Fruit fly (Drosophila melanogaster): ENCODE data around the gene eEF1gamma.

The eEF1gamma gene

dm6 chr3R:29265075-29265474, 45.1 kb downstream of the eEF1gamma start (continued):
- TF ChIP-seq Dll (GFP tag; IDR thresholded peaks at IDR 0.05; ENCODE audit: partially characterized antibody): no peak
- TF ChIP-seq sug (tag; optimal IDR thresholded peaks at IDR 0.05): no peak
- peak; percentile 51 for TF ChIP-seq Spps (tag; optimal IDR thresholded peaks at IDR 0.05)
- peak; percentile 31 for TF ChIP-seq az2 (GFP tag; optimal IDR thresholded peaks at IDR 0.05)
- TF ChIP-seq MESR4 (GFP tag; optimal IDR thresholded peaks at IDR 0.05): no peak
- peak in 1 of 2 experiments; percentile 78 for TF ChIP-seq bsh (GFP tag; optimal IDR thresholded peaks at IDR 0.05)
- TF ChIP-seq bab2 (GFP tag; optimal IDR thresholded peaks at IDR 0.05): peak; percentile 44
- peak; percentile 53 for TF ChIP-seq grau (tag; optimal IDR thresholded peaks at IDR 0.05)
- no peak for TF ChIP-seq CG31388 (GFP tag; optimal IDR thresholded peaks at IDR 0.05)
- no peak for TF ChIP-seq CG32532 (GFP tag; IDR thresholded peaks at IDR 0.05)
- TF ChIP-seq zen (tag; optimal IDR thresholded peaks at IDR 0.05): no peak
- no peak for TF ChIP-seq CG10366 (GFP tag; IDR thresholded peaks at IDR 0.05)
- no peak for TF ChIP-seq GATAe (GFP tag; conservative IDR thresholded peaks at IDR 0.05)
- no peak for TF ChIP-seq MTF-1 (GFP tag; optimal IDR thresholded peaks at IDR 0.05; ENCODE audit: borderline replicate concordance)
- 0 out of 2 replicates have a peak, but pooled peaks have one; percentile 12 for TF ChIP-seq wor (GFP tag; IDR thresholded peaks at IDR 0.05)
- no peak for TF ChIP-seq CG42726 (GFP tag; IDR thresholded peaks at IDR 0.05; ENCODE audit: partially characterized antibody)
- peak; percentile 5 for TF ChIP-seq CG12219 (GFP tag; optimal IDR thresholded peaks at IDR 0.05)
- peak; percentile 5 for TF ChIP-seq shn (GFP tag; optimal IDR thresholded peaks at IDR 0.05)
- no peak for TF ChIP-seq MBD-R2 (GFP tag; IDR thresholded peaks at IDR 0.05)
- TF ChIP-seq Asciz (GFP tag; optimal IDR thresholded peaks at IDR 0.05): peak; percentile 18
- TF ChIP-seq CG17359 (tag; optimal IDR thresholded peaks at IDR 0.05): peak; percentile 7
- no peak for TF ChIP-seq CG11247 (GFP tag; IDR thresholded peaks at IDR 0.05)
- no peak for TF ChIP-seq CG12942 (GFP tag; optimal IDR thresholded peaks at IDR 0.05)
- TF ChIP-seq CG16863 (GFP tag; optimal IDR thresholded peaks at IDR 0.05): no peak
- TF ChIP-seq CG1529 (GFP tag; optimal IDR thresholded peaks at IDR 0.05): no peak
- peak; percentile 40 for TF ChIP-seq pnt (GFP tag; optimal IDR thresholded peaks at IDR 0.05)
- TF ChIP-seq klu (GFP tag; IDR thresholded peaks at IDR 0.05): no peak
- TF ChIP-seq unpg (GFP tag; optimal IDR thresholded peaks at IDR 0.05): peak; percentile 42
- peak; percentile 74 for TF ChIP-seq CG2712 (tag; optimal IDR thresholded peaks at IDR 0.05)
- TF ChIP-seq vnd (GFP tag; IDR thresholded peaks at IDR 0.05; ENCODE audit: partially characterized antibody): no peak
- TF ChIP-seq CG6791 (GFP tag; IDR thresholded peaks at IDR 0.05; ENCODE audit: partially characterized antibody): no peak
- no peak for TF ChIP-seq lab (GFP tag; optimal IDR thresholded peaks at IDR 0.05)
- 0 out of 2 replicates have a peak, but pooled peaks have one; percentile 4 for TF ChIP-seq Rx (GFP tag; IDR thresholded peaks at IDR 0.05)
- TF ChIP-seq CG10565 (GFP tag; optimal IDR thresholded peaks at IDR 0.05): no peak
- TF ChIP-seq Neu2 (GFP tag; optimal IDR thresholded peaks at IDR 0.05; ENCODE audit: borderline replicate concordance): no peak
- no peak for TF ChIP-seq maf-S (GFP tag; optimal IDR thresholded peaks at IDR 0.05)
- no peak for TF ChIP-seq Sry-β (GFP tag; optimal IDR thresholded peaks at IDR 0.05)
- no peak for TF ChIP-seq hkb (optimal IDR thresholded peaks at IDR 0.05)
- TF ChIP-seq hkb (GFP tag; IDR thresholded peaks at IDR 0.05): no peak
- TF ChIP-seq CG1603 (tag; optimal IDR thresholded peaks at IDR 0.05): peak; percentile 75
- no peak for TF ChIP-seq unc-4 (GFP tag; IDR thresholded peaks at IDR 0.05; ENCODE audit: partially characterized antibody)
- peak; percentile 3 for TF ChIP-seq CG17802 (tag; optimal IDR thresholded peaks at IDR 0.05)
- no peak for TF ChIP-seq twi (tag; optimal IDR thresholded peaks at IDR 0.05)
- TF ChIP-seq jing (GFP tag; optimal IDR thresholded peaks at IDR 0.05): no peak
- TF ChIP-seq Nf-YA (GFP tag; IDR thresholded peaks at IDR 0.05): no peak
- no peak for TF ChIP-seq ERR (GFP tag; optimal IDR thresholded peaks at IDR 0.05)
- no peak for TF ChIP-seq CG11696 (GFP tag; IDR thresholded peaks at IDR 0.05)
- peak; percentile 24 for TF ChIP-seq Hr3 (GFP tag; optimal IDR thresholded peaks at IDR 0.05)
- TF ChIP-seq row (GFP tag; IDR thresholded peaks at IDR 0.05): peak; percentile 75

Measured in whole organism, embryonic.